Worm (Caenorhabditis elegans): ENCODE results near the gene R04A9.6.

DNA sequence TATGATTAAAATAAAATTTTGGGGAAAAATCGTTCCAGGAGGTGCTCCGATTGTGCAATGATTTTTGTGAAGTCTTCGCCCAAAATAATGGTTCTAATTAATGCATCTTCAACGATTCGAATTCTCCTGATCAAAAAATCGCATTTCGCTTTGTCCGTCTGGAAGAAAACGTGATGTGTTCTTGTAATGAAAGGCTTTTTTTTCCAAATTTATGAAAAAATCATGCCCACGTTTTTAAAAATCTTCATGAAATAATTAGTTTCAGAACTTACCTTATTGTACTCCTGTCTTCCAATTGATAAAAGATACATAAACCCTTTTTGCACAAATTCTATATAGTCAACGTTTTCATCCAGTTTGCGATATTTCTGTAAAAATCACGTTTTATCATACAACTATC is 7.8 kb upstream of the R04A9.6 start:
- no peak for TF ChIP-seq pha-4 (tag; optimal IDR thresholded peaks at IDR 0.05)
- TF ChIP-seq nhr-28 (tag; optimal IDR thresholded peaks at IDR 0.05) = no peak
- TF ChIP-seq elt-3 (tag; optimal IDR thresholded peaks at IDR 0.05) = no peak
